Worm (Caenorhabditis elegans): ENCODE data around the gene Y56A3A.2.
"Not testable (repeated sequence)": the region's sequence is repeated elsewhere in the genome, so short reads cannot be mapped to it uniquely, and the experiment has no call there.

Gene Y56A3A.2

ce11 chrIII:11862149-11862548, at the start of gene Y56A3A.2:
TSS of gene Y56A3A.2 (minus strand) at chrIII:11862249.
- TF ChIP-seq him-1 (tag; optimal IDR thresholded peaks at IDR 0.05), result no peak

ce11 chrIII:11909778-11910177, 47.7 kb upstream of the Y56A3A.2 start, which contains the start of gene faah-4:
TSS of gene faah-4 (minus strand) at chrIII:11909878.
- no peak for TF ChIP-seq him-1 (tag; optimal IDR thresholded peaks at IDR 0.05)

ce11 chrIII:11908660-11909059, 46.6 kb upstream of the Y56A3A.2 start, which contains the start of gene fbxb-24:
TSS of gene fbxb-24 (plus strand) at chrIII:11908960.
- TF ChIP-seq W03F9.2 (tag; optimal IDR thresholded peaks at IDR 0.05) (no peak), dao-5 (tag; optimal IDR thresholded peaks at IDR 0.05) (no peak), him-1 (tag; optimal IDR thresholded peaks at IDR 0.05) (no peak)

ce11 chrIII:11907177-11907576, 45.1 kb upstream of the Y56A3A.2 start, which contains the start of gene sdz-33:
TSS of gene sdz-33 (plus strand) at chrIII:11907477.
- TF ChIP-seq W03F9.2 (tag; optimal IDR thresholded peaks at IDR 0.05) (no peak), dao-5 (tag; optimal IDR thresholded peaks at IDR 0.05) (no peak), him-1 (tag; optimal IDR thresholded peaks at IDR 0.05) (no peak)

- TF ChIP-seq W03F9.2 (tag; optimal IDR thresholded peaks at IDR 0.05) (no peak), dao-5 (tag; optimal IDR thresholded peaks at IDR 0.05) (no peak), him-1 (tag; optimal IDR thresholded peaks at IDR 0.05) (no peak)
Observed at ce11 chrIII:11902782-11903181, 40.7 kb upstream of the Y56A3A.2 start.

- TF ChIP-seq him-1 (tag; optimal IDR thresholded peaks at IDR 0.05) (no peak), W03F9.2 (tag; optimal IDR thresholded peaks at IDR 0.05) (no peak), dao-5 (tag; optimal IDR thresholded peaks at IDR 0.05) (no peak)
Observed at ce11 chrIII:11900022-11900421, 38.0 kb upstream of the Y56A3A.2 start.

ce11 chrIII:11898169-11898568, 36.1 kb upstream of the Y56A3A.2 start, which contains the start of gene tsen-2:
TSS of gene tsen-2 (minus strand) at chrIII:11898269.
- TF ChIP-seq him-1 (tag; optimal IDR thresholded peaks at IDR 0.05) (no peak), W03F9.2 (tag; optimal IDR thresholded peaks at IDR 0.05) (no peak), dao-5 (tag; optimal IDR thresholded peaks at IDR 0.05) (no peak)

ce11 chrIII:11896652-11897051, 34.6 kb upstream of the Y56A3A.2 start:
- TF ChIP-seq dao-5 (tag; optimal IDR thresholded peaks at IDR 0.05), result no peak

- no peak for TF ChIP-seq him-1 (tag; optimal IDR thresholded peaks at IDR 0.05)
- no peak for TF ChIP-seq W03F9.2 (tag; optimal IDR thresholded peaks at IDR 0.05)
- TF ChIP-seq dao-5 (tag; optimal IDR thresholded peaks at IDR 0.05), result no peak
Observed at ce11 chrIII:11895504-11895903, 33.5 kb upstream of the Y56A3A.2 start.

ce11 chrIII:11892939-11893338, 30.9 kb upstream of the Y56A3A.2 start, which contains the start of gene Y56A3A.41:
TSS of gene Y56A3A.41 (minus strand) at chrIII:11893039.
- no peak for TF ChIP-seq him-1 (tag; optimal IDR thresholded peaks at IDR 0.05)
- no peak for TF ChIP-seq dao-5 (tag; optimal IDR thresholded peaks at IDR 0.05)
- TF ChIP-seq W03F9.2 (tag; optimal IDR thresholded peaks at IDR 0.05), result no peak

ce11 chrIII:11891335-11891734, 29.3 kb upstream of the Y56A3A.2 start, which contains the start of gene faah-5:
TSS of gene faah-5 (minus strand) at chrIII:11891435.
- TF ChIP-seq W03F9.2 (tag; optimal IDR thresholded peaks at IDR 0.05) (no peak), him-1 (tag; optimal IDR thresholded peaks at IDR 0.05) (no peak), dao-5 (tag; optimal IDR thresholded peaks at IDR 0.05) (no peak)

- not testable (repeated sequence) for TF ChIP-seq W03F9.2, him-1, dao-5 (tag; optimal IDR thresholded peaks at IDR 0.05)
Observed at ce11 chrIII:11883694-11884093, 21.6 kb upstream of the Y56A3A.2 start, which contains the start of gene fbxb-22. TSS of gene fbxb-22 (minus strand) at chrIII:11883754.

ce11 chrIII:11881549-11881948, 19.5 kb upstream of the Y56A3A.2 start:
- TF ChIP-seq dao-5 (tag; optimal IDR thresholded peaks at IDR 0.05), result no peak
- TF ChIP-seq W03F9.2 (tag; optimal IDR thresholded peaks at IDR 0.05), result peak; percentile 41
- TF ChIP-seq him-1 (tag; optimal IDR thresholded peaks at IDR 0.05), result no peak

ce11 chrIII:11878751-11879150, 16.7 kb upstream of the Y56A3A.2 start, which contains the start of gene Y56A3A.6:
TSS of gene Y56A3A.6 (minus strand) at chrIII:11878803.
- TF ChIP-seq dao-5 (tag; optimal IDR thresholded peaks at IDR 0.05) (no peak), W03F9.2 (tag; optimal IDR thresholded peaks at IDR 0.05) (no peak), him-1 (tag; optimal IDR thresholded peaks at IDR 0.05) (no peak)

- no peak for TF ChIP-seq W03F9.2 (tag; optimal IDR thresholded peaks at IDR 0.05)
- TF ChIP-seq dao-5 (tag; optimal IDR thresholded peaks at IDR 0.05), result no peak
- TF ChIP-seq him-1 (tag; optimal IDR thresholded peaks at IDR 0.05), result no peak
Observed at ce11 chrIII:11876130-11876529, 14.1 kb upstream of the Y56A3A.2 start.
